Fruit fly (Drosophila melanogaster): ENCODE measurements around the gene Prp40.
A peak's percentile ranks its signal among the peaks of the same experiment; 100 is the strongest.

Prp40 gene

DNA sequence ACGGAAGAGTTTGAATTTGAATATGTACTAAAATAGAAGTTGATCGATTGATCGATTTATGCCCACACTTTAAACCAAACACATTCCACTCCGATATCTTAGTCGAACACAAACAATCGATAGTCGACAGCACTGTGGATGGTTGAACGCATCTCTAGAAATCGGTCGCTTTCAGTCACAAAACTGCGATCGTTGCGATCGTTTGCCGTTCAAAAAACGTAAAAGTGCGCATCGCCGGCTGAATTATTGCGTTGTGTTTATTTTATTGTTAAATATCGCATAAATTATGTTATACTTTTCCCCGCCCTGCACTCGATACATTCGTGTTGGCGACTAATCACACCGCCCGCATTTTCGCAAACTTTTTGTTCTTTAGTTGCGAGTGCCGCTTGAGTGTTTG is 23.9 kb upstream of the Prp40 start, which contains the start of gene Ccdc85 (continued):
- no peak for TF ChIP-seq Max (GFP tag; optimal IDR thresholded peaks at IDR 0.05)
- no peak for TF ChIP-seq Hr39 (optimal IDR thresholded peaks at IDR 0.05)
- peak; percentile 6 for TF ChIP-seq CG17802 (tag; optimal IDR thresholded peaks at IDR 0.05)
- no peak for TF ChIP-seq fd102C (GFP tag; optimal IDR thresholded peaks at IDR 0.05)
- peak; percentile 47 for TF ChIP-seq her (GFP tag; optimal IDR thresholded peaks at IDR 0.05)
- no peak for TF ChIP-seq CG15073 (GFP tag; optimal IDR thresholded peaks at IDR 0.05)
- peak; percentile 21 for TF ChIP-seq Mad (GFP tag; optimal IDR thresholded peaks at IDR 0.05)
- TF ChIP-seq ab (GFP tag; optimal IDR thresholded peaks at IDR 0.05): no peak
- TF ChIP-seq CG3281 (GFP tag; optimal IDR thresholded peaks at IDR 0.05): no peak
- no peak for TF ChIP-seq NC2α (GFP tag; optimal IDR thresholded peaks at IDR 0.05)
- TF ChIP-seq MESR4 (GFP tag; optimal IDR thresholded peaks at IDR 0.05): peak; percentile 36
- TF ChIP-seq CG32772 (GFP tag; IDR thresholded peaks at IDR 0.05): no peak
- TF ChIP-seq tll (GFP tag; optimal IDR thresholded peaks at IDR 0.05): no peak
- peak; percentile 50; the same call in 1 of the 3 replicates for TF ChIP-seq CG11560 (tag; IDR thresholded peaks at IDR 0.05)
- TF ChIP-seq Aef1 (GFP tag; IDR thresholded peaks at IDR 0.05): no peak
- TF ChIP-seq CG1792 (GFP tag; optimal IDR thresholded peaks at IDR 0.05): no peak
- TF ChIP-seq ham (GFP tag; IDR thresholded peaks at IDR 0.05): no peak
- TF ChIP-seq CG10565 (GFP tag; optimal IDR thresholded peaks at IDR 0.05): no peak
- TF ChIP-seq CG11398 (GFP tag; optimal IDR thresholded peaks at IDR 0.05): no peak
- no peak for TF ChIP-seq CG6689 (GFP tag; IDR thresholded peaks at IDR 0.05)
- peak; percentile 32 for TF ChIP-seq CG10979 (tag; optimal IDR thresholded peaks at IDR 0.05)
- no peak for TF ChIP-seq CG10959 (GFP tag; IDR thresholded peaks at IDR 0.05)
- no peak for TF ChIP-seq CG9215 (GFP tag; IDR thresholded peaks at IDR 0.05)
- no peak for TF ChIP-seq oc (tag; optimal IDR thresholded peaks at IDR 0.05)
- no peak for TF ChIP-seq dpn (GFP tag; optimal IDR thresholded peaks at IDR 0.05)
- TF ChIP-seq nerfin-2 (GFP tag; IDR thresholded peaks at IDR 0.05; ENCODE audit: partially characterized antibody): peak; percentile 99
- no peak for TF ChIP-seq CG5953 (GFP tag; IDR thresholded peaks at IDR 0.05)
- no peak for TF ChIP-seq CG14441 (GFP tag; IDR thresholded peaks at IDR 0.05)
- no peak for TF ChIP-seq CG7271 (tag; optimal IDR thresholded peaks at IDR 0.05)
- peak; percentile 18 for TF ChIP-seq Nf-YB (GFP tag; optimal IDR thresholded peaks at IDR 0.05)
- TF ChIP-seq CG10274 (GFP tag; optimal IDR thresholded peaks at IDR 0.05): no peak
- no peak for TF ChIP-seq CG6254 (GFP tag; optimal IDR thresholded peaks at IDR 0.05)
- TF ChIP-seq CG6272 (GFP tag; IDR thresholded peaks at IDR 0.05): no peak
- peak; percentile 55 for TF ChIP-seq CG13624 (GFP tag; optimal IDR thresholded peaks at IDR 0.05)
- no peak for TF ChIP-seq tgo (GFP tag; IDR thresholded peaks at IDR 0.05)
- TF ChIP-seq prd (optimal IDR thresholded peaks at IDR 0.05): no peak
- TF ChIP-seq prd (GFP tag; IDR thresholded peaks at IDR 0.05): no peak
- peak; percentile 94 for TF ChIP-seq Jarid2 (GFP tag; optimal IDR thresholded peaks at IDR 0.05)
- TF ChIP-seq dmrt99B (tag; optimal IDR thresholded peaks at IDR 0.05): no peak
- TF ChIP-seq disco-r (GFP tag; optimal IDR thresholded peaks at IDR 0.05): no peak
- TF ChIP-seq exex (tag; optimal IDR thresholded peaks at IDR 0.05): no peak
- no peak for TF ChIP-seq az2 (GFP tag; optimal IDR thresholded peaks at IDR 0.05)
- TF ChIP-seq Trl (optimal IDR thresholded peaks at IDR 0.05): no peak
- TF ChIP-seq Trl (GFP tag; optimal IDR thresholded peaks at IDR 0.05): no peak
- TF ChIP-seq hbn (GFP tag; IDR thresholded peaks at IDR 0.05; ENCODE audit: partially characterized antibody): peak; percentile 95
- TF ChIP-seq zen2 (GFP tag; IDR thresholded peaks at IDR 0.05; ENCODE audit: partially characterized antibody): peak; percentile 98
- TF ChIP-seq sug (tag; optimal IDR thresholded peaks at IDR 0.05): peak; percentile 27
- TF ChIP-seq CG14710 (tag; optimal IDR thresholded peaks at IDR 0.05): peak; percentile 41
- TF ChIP-seq Sin3A (optimal IDR thresholded peaks at IDR 0.05): peak; percentile 30
- TF ChIP-seq tup (GFP tag; optimal IDR thresholded peaks at IDR 0.05): no peak
- no peak for TF ChIP-seq Sox102F (GFP tag; optimal IDR thresholded peaks at IDR 0.05)
- no peak for TF ChIP-seq nerfin-1 (tag; optimal IDR thresholded peaks at IDR 0.05)
- no peak for TF ChIP-seq Deaf1 (tag; optimal IDR thresholded peaks at IDR 0.05)
